Worm (Caenorhabditis elegans) whole organism, L3 larva: Measurements from ENCODE around the gene mig-10.
"Not testable (repeated sequence)": the region's sequence is repeated elsewhere in the genome, so short reads cannot be mapped to it uniquely, and the experiment has no call there.

Experiments
- ama-1 ChIP-seq: fragments of 150-350 bp; optimal IDR thresholded peaks from 2 replicates; lab custom pipeline; 2018
- daf-12 ChIP-seq: fragments of 150-350 bp; optimal IDR thresholded peaks from 2 replicates; lab custom pipeline; 2014; ENCODE audit warnings: missing biosample characterization, missing genetic modification reagents, missing genetic modification characterization
- fkh-2 ChIP-seq: fragments of 150-350 bp; optimal IDR thresholded peaks from 2 replicates; lab custom pipeline; 2014; ENCODE audit warnings: missing biosample characterization, missing genetic modification reagents, missing genetic modification characterization
- lin-15B ChIP-seq: fragments of 150-350 bp; optimal IDR thresholded peaks from 2 replicates; lab custom pipeline; 2014; ENCODE audit warnings: missing biosample characterization, missing genetic modification characterization
- lin-39 ChIP-seq: fragments of 150-350 bp; optimal IDR thresholded peaks from 2 replicates; lab custom pipeline; 2018; ENCODE audit warnings: missing biosample characterization, missing genetic modification reagents, missing genetic modification characterization
- nhr-28 ChIP-seq: fragments of 150-350 bp; optimal IDR thresholded peaks from 2 replicates; lab custom pipeline; 2014; ENCODE audit warnings: missing biosample characterization, missing genetic modification characterization
- ztf-11 ChIP-seq: fragments of 150-350 bp; optimal IDR thresholded peaks from 2 replicates; lab custom pipeline; 2014; ENCODE audit warnings: missing biosample characterization, missing genetic modification characterization

- TF ChIP-seq lin-15B (tag; lab: Kevin White, UChicago); nhr-28; fkh-2 (tag; lab: Kevin White, UChicago); ama-1; daf-12 (tag; lab: Kevin White, UChicago); ztf-11 (tag; lab: Kevin White, UChicago); lin-39: not testable (repeated sequence)
Measured at ce11 chrIII:8347822-8348221, 68.9 kb downstream of the mig-10 start, which contains the start of gene clc-29.
